Fruit fly (Drosophila melanogaster) whole organism, wandering third instar larva: ENCODE measurements around the gene sphe.

Experiments used
- Dfd ChIP-seq: fragments of >200 bp; optimal IDR thresholded peaks from 2 replicates; lab custom pipeline; 2017; ENCODE audit warnings: missing biosample characterization, missing genetic modification characterization
- br ChIP-seq: fragments of 200-800 bp; sonication (Bioruptor generic); optimal IDR thresholded peaks from 2 replicates; lab custom pipeline; 2016; ENCODE audit warnings: missing biosample characterization, missing genetic modification characterization
- dl ChIP-seq, 2 experiments: fragments of 175-275, 200-275 bp in 1 of 2; fragments of 200-275 bp in 1 of 2; sonication (Bioruptor generic); optimal IDR thresholded peaks; lab custom pipeline; 2018; ENCODE audit warnings: mild to moderate bottlenecking in 2 of 2, missing biosample characterization in 2 of 2, missing genetic modification characterization in 2 of 2, moderate library complexity in 2 of 2; ENCODE audit not compliant: partially characterized antibody in 2 of 2, insufficient read depth in 1 of 2
- dmrt93B ChIP-seq: fragments of 200-800 bp; sonication (Bioruptor generic); optimal IDR thresholded peaks from 2 replicates; lab custom pipeline; 2018; ENCODE audit warnings: missing biosample characterization, mild to moderate bottlenecking, missing genetic modification characterization
- lola ChIP-seq: fragments of >200 bp; optimal IDR thresholded peaks from 2 replicates; lab custom pipeline; 2017; ENCODE audit warnings: missing biosample characterization, missing genetic modification characterization

- TF ChIP-seq dl (GFP tag; optimal IDR thresholded peaks at IDR 0.05; lab: Kevin White, UChicago; ENCODE audit: insufficient read depth in 1 of 2, partially characterized antibody in 2 of 2) (no peak), Dfd (GFP tag; lab: Kevin White, UChicago) (no peak), lola (GFP tag; lab: Kevin White, UChicago) (no peak), dmrt93B (GFP tag; lab: Kevin White, UChicago) (no peak), br (GFP tag; lab: Kevin White, UChicago) (no peak)
These were observed 7.9 kb downstream of the sphe start for dm6 chrX:16693805-16694387.
